Fruit fly (Drosophila melanogaster) whole organism, larva: ENCODE data around the gene CG14960.

Source experiments
- noc ChIP-seq: fragments of 200-800 bp; sonication (Bioruptor generic); optimal IDR thresholded peaks from 3 replicates; lab custom pipeline; 2019; ENCODE audit warnings: missing biosample characterization, mild to moderate bottlenecking, missing genetic modification characterization, moderate library complexity

CG14960 gene

dm6 chr3L:3244244-3245144, 26.3 kb upstream of the CG14960 start, which contains the start of gene CG12078:
Gene CG12078, minus strand, starts transcription at chr3L:3244294.
- no peak for TF ChIP-seq noc (tag; lab: Kevin White, UChicago)

- no peak for TF ChIP-seq noc (tag; lab: Kevin White, UChicago)
Observed at dm6 chr3L:3245189-3245588, 25.6 kb upstream of the CG14960 start.

dm6 chr3L:3246378-3247129, 24.3 kb upstream of the CG14960 start:
- no peak for TF ChIP-seq noc (tag; lab: Kevin White, UChicago)

- TF ChIP-seq noc (tag; lab: Kevin White, UChicago), result no peak
Observed at dm6 chr3L:3247130-3248065, 23.4 kb upstream of the CG14960 start, which contains the start of gene CG43389. Gene CG43389, plus strand, starts transcription at chr3L:3248015.

- TF ChIP-seq noc (tag; lab: Kevin White, UChicago), result peak; percentile 83
Observed at dm6 chr3L:3248714-3249663, 21.8 kb upstream of the CG14960 start.

dm6 chr3L:3249664-3249996, 21.2 kb upstream of the CG14960 start:
- TF ChIP-seq noc (tag; lab: Kevin White, UChicago), result no peak

dm6 chr3L:3249997-3250774, 20.6 kb upstream of the CG14960 start:
- TF ChIP-seq noc (tag; lab: Kevin White, UChicago), result peak; percentile 98

- no peak for TF ChIP-seq noc (tag; lab: Kevin White, UChicago)
Observed at dm6 chr3L:3250922-3251658, 19.7 kb upstream of the CG14960 start.

- TF ChIP-seq noc (tag; lab: Kevin White, UChicago), result no peak
Observed at dm6 chr3L:3251659-3252490, 19.0 kb upstream of the CG14960 start.

- TF ChIP-seq noc (tag; lab: Kevin White, UChicago), result no peak
Observed at dm6 chr3L:3252884-3253283, 18.0 kb upstream of the CG14960 start.

dm6 chr3L:3253631-3254030, 17.2 kb upstream of the CG14960 start:
- TF ChIP-seq noc (tag; lab: Kevin White, UChicago), result no peak

- TF ChIP-seq noc (tag; lab: Kevin White, UChicago), result no peak
Observed at dm6 chr3L:3257690-3258089, 13.1 kb upstream of the CG14960 start, which contains the start of gene ckd. Gene ckd, plus strand, starts transcription at chr3L:3257878.
